Worm (Caenorhabditis elegans) whole organism, L4 larva: ENCODE results near the gene fil-2.

Experiments
- F26F4.8 ChIP-seq: fragments of 200-800 bp; sonication (Bioruptor generic); conservative IDR thresholded peaks from 2 replicates; pipeline ENCODE4 v1.3.6; 2022; ENCODE audit warnings: missing genetic modification characterization, missing compliant biosample characterization
- F37D6.2 ChIP-seq: sonication (generic microtip); optimal IDR thresholded peaks from 2 replicates; lab custom pipeline; 2016; ENCODE audit warnings: mild to moderate bottlenecking, missing genetic modification characterization, missing compliant biosample characterization
- F49E8.2 ChIP-seq: sonication (generic microtip); optimal IDR thresholded peaks from 2 replicates; lab custom pipeline; 2016; ENCODE audit warnings: missing compliant biosample characterization, mild to moderate bottlenecking, missing genetic modification characterization, borderline replicate concordance
- T26A8.4 ChIP-seq: fragments of 200-800 bp; sonication (Bioruptor generic); IDR thresholded peaks from 2 replicates; pipeline ENCODE4 v1.3.6; 2022; ENCODE audit warnings: missing genetic modification characterization, missing compliant biosample characterization
- Y105C5A.15 ChIP-seq: fragments of 200-800 bp; sonication (Bioruptor generic); IDR thresholded peaks from 2 replicates; pipeline ENCODE4 v1.3.6; 2022; ENCODE audit warnings: missing genetic modification characterization, missing compliant biosample characterization
- ZK546.5 ChIP-seq, 2 experiments: sonication (generic microtip); optimal IDR thresholded peaks; 2 replicates each; lab custom pipeline; 2017; ENCODE audit warnings: missing biosample characterization in 2 of 2, missing genetic modification characterization in 2 of 2
- ceh-20 ChIP-seq: fragments of 200-800 bp; sonication (Bioruptor generic); IDR thresholded peaks from 2 replicates; pipeline ENCODE4 v1.3.6; 2022; ENCODE audit warnings: missing genetic modification reagents, missing genetic modification characterization, missing compliant biosample characterization
- ceh-28 ChIP-seq: fragments of 150-350 bp; optimal IDR thresholded peaks from 2 replicates; lab custom pipeline; 2014; ENCODE audit warnings: missing biosample characterization, missing genetic modification reagents, missing genetic modification characterization
- ctbp-1 ChIP-seq: fragments of 200-800 bp; sonication (Bioruptor generic); IDR thresholded peaks from 2 replicates; pipeline ENCODE4 v1.3.6; 2022; ENCODE audit warnings: missing genetic modification reagents, missing genetic modification characterization, missing compliant biosample characterization
- daf-8 ChIP-seq: fragments of 200-800 bp; sonication (Bioruptor generic); IDR thresholded peaks from 2 replicates; pipeline ENCODE4 v1.3.6; 2022; ENCODE audit warnings: missing genetic modification characterization, missing compliant biosample characterization
- dmd-6 ChIP-seq: fragments of 200-800 bp; sonication (Bioruptor generic); IDR thresholded peaks from 2 replicates; pipeline ENCODE4 v1.3.6; 2022; ENCODE audit warnings: missing genetic modification reagents, missing genetic modification characterization, missing compliant biosample characterization
- dmd-9 ChIP-seq: fragments of 200-800 bp; sonication (Bioruptor generic); IDR thresholded peaks from 2 replicates; pipeline ENCODE4 v1.3.6; 2022; ENCODE audit warnings: missing genetic modification reagents, missing genetic modification characterization, missing compliant biosample characterization
- duxl-1 ChIP-seq: sonication (generic microtip); optimal IDR thresholded peaks from 2 replicates; lab custom pipeline; 2016; ENCODE audit warnings: mild to moderate bottlenecking, missing genetic modification characterization, moderate library complexity, missing compliant biosample characterization; ENCODE audit not compliant: poor library complexity
- egl-27 ChIP-seq: sonication (generic microtip); optimal IDR thresholded peaks from 3 replicates; lab custom pipeline; 2017; ENCODE audit warnings: missing biosample characterization, missing genetic modification reagents, missing genetic modification characterization
- hif-1 ChIP-seq, 2 experiments: sonication (generic microtip); optimal IDR thresholded peaks; 2 replicates each; lab custom pipeline; 2016 to 2017; ENCODE audit warnings: missing compliant biosample characterization in 2 of 2, missing genetic modification characterization in 2 of 2, missing genetic modification reagents in 2 of 2, missing genotype in 2 of 2, mild to moderate bottlenecking in 1 of 2
- hlh-30 ChIP-seq: sonication (generic microtip); optimal IDR thresholded peaks from 2 replicates; lab custom pipeline; 2017; ENCODE audit warnings: antibody characterized with exemption, mild to moderate bottlenecking, missing genetic modification characterization, missing compliant biosample characterization; ENCODE audit not compliant: insufficient read depth
- hmg-1.1 ChIP-seq: fragments of 200-800 bp; sonication (Bioruptor generic); IDR thresholded peaks from 2 replicates; pipeline ENCODE4 v1.3.6; 2022; ENCODE audit warnings: missing genetic modification reagents, missing genetic modification characterization, missing compliant biosample characterization
- jun-1 ChIP-seq: fragments of 150-350 bp; optimal IDR thresholded peaks from 2 replicates; lab custom pipeline; 2014; ENCODE audit warnings: missing biosample characterization, missing genetic modification reagents, missing genetic modification characterization
- lin-13 ChIP-seq: fragments of 150-350 bp; optimal IDR thresholded peaks from 2 replicates; lab custom pipeline; 2014; ENCODE audit warnings: missing biosample characterization, missing genetic modification reagents, missing genetic modification characterization
- lin-38 ChIP-seq: fragments of 200-800 bp; sonication (Bioruptor generic); IDR thresholded peaks from 2 replicates; pipeline ENCODE4 v1.3.6; 2022; ENCODE audit warnings: missing genetic modification reagents, missing genetic modification characterization, missing compliant biosample characterization
- madf-5 ChIP-seq, 2 experiments: fragments of 200-800 bp; sonication (Bioruptor generic); IDR thresholded peaks; 2 replicates each; pipeline ENCODE4 v1.3.6; 2022; ENCODE audit warnings: missing compliant biosample characterization in 2 of 2, missing genetic modification characterization in 2 of 2
- mdt-29 ChIP-seq: fragments of 200-800 bp; sonication (Bioruptor generic); IDR thresholded peaks from 2 replicates; pipeline ENCODE4 v1.3.6; 2022; ENCODE audit warnings: missing genetic modification reagents, missing genetic modification characterization, missing compliant biosample characterization
- mxl-2 ChIP-seq: fragments of 200-800 bp; sonication (Bioruptor generic); conservative IDR thresholded peaks from 2 replicates; pipeline ENCODE4 v1.3.6; 2022; ENCODE audit warnings: missing genetic modification reagents, missing genetic modification characterization, missing compliant biosample characterization
- nhr-102 ChIP-seq: sonication (generic microtip); optimal IDR thresholded peaks from 2 replicates; lab custom pipeline; 2016; ENCODE audit warnings: mild to moderate bottlenecking, missing genetic modification characterization, moderate library complexity, missing compliant biosample characterization
- nhr-25 ChIP-seq: sonication (generic microtip); optimal IDR thresholded peaks from 2 replicates; lab custom pipeline; 2017; ENCODE audit warnings: missing genetic modification characterization, mild to moderate bottlenecking, missing compliant biosample characterization, antibody characterized with exemption, moderate library complexity, borderline replicate concordance; ENCODE audit not compliant: insufficient read depth
- nhr-41 ChIP-seq: fragments of 200-800 bp; sonication (Bioruptor generic); IDR thresholded peaks from 2 replicates; pipeline ENCODE4 v1.3.6; 2022; ENCODE audit warnings: missing genetic modification reagents, missing genetic modification characterization, missing compliant biosample characterization
- nhr-42 ChIP-seq: fragments of 200-800 bp; sonication (Bioruptor generic); IDR thresholded peaks from 2 replicates; pipeline ENCODE4 v1.3.6; 2022; ENCODE audit warnings: missing genetic modification characterization, missing compliant biosample characterization
- nhr-6 ChIP-seq: fragments of 150-350 bp; optimal IDR thresholded peaks from 2 replicates; lab custom pipeline; 2014; ENCODE audit warnings: missing biosample characterization, missing genetic modification characterization
- nhr-76 ChIP-seq: fragments of 150-350 bp; optimal IDR thresholded peaks from 2 replicates; lab custom pipeline; 2014; ENCODE audit warnings: missing biosample characterization, missing genetic modification characterization
- pha-4 ChIP-seq, 2 experiments: fragments of 150-350 bp in 1 of 2; fragments of 200-800 bp in 1 of 2; sonication (Bioruptor generic) in 1 of 2; IDR thresholded peaks in 1 of 2; optimal IDR thresholded peaks in 1 of 2; 2 replicates each; pipeline versions ENCODE4 v1.3.6 to Lab custom; 2014 to 2022; ENCODE audit warnings: missing genetic modification characterization in 2 of 2, missing genetic modification reagents in 2 of 2, missing biosample characterization in 1 of 2, missing compliant biosample characterization in 1 of 2
- php-3 ChIP-seq: fragments of 200-800 bp; sonication (Bioruptor generic); IDR thresholded peaks from 2 replicates; pipeline ENCODE4 v1.3.6; 2022; ENCODE audit warnings: missing genetic modification reagents, missing genetic modification characterization, missing compliant biosample characterization
- pqm-1 ChIP-seq: sonication (generic microtip); optimal IDR thresholded peaks from 2 replicates; lab custom pipeline; 2017; ENCODE audit warnings: missing biosample characterization, missing genetic modification characterization
- rbr-2 ChIP-seq: sonication (generic microtip); optimal IDR thresholded peaks from 2 replicates; lab custom pipeline; 2016; ENCODE audit warnings: missing genotype, missing genetic modification characterization, missing compliant biosample characterization
- sdz-12 ChIP-seq: fragments of 200-800 bp; sonication (Bioruptor generic); optimal IDR thresholded peaks from 2 replicates; lab custom pipeline; 2018; ENCODE audit warnings: mild to moderate bottlenecking, missing genetic modification characterization, missing compliant biosample characterization
- set-16 ChIP-seq: fragments of 200-800 bp; sonication (Bioruptor generic); IDR thresholded peaks from 2 replicates; pipeline ENCODE4 v1.3.6; 2022; ENCODE audit warnings: missing genetic modification reagents, missing genetic modification characterization, missing compliant biosample characterization
- skn-1 ChIP-seq: fragments of 150-350 bp; optimal IDR thresholded peaks from 2 replicates; lab custom pipeline; 2014; ENCODE audit warnings: missing biosample characterization, missing genetic modification characterization
- snpc-1.2 ChIP-seq: fragments of 200-800 bp; sonication (Bioruptor generic); IDR thresholded peaks from 2 replicates; pipeline ENCODE4 v1.3.6; 2022; ENCODE audit warnings: missing genetic modification reagents, missing genetic modification characterization, missing compliant biosample characterization
- spr-1 ChIP-seq: sonication (generic microtip); optimal IDR thresholded peaks from 2 replicates; lab custom pipeline; 2016; ENCODE audit warnings: mild to moderate bottlenecking, missing genetic modification characterization, missing compliant biosample characterization
- spr-3 ChIP-seq: fragments of 200-800 bp; sonication (Bioruptor generic); optimal IDR thresholded peaks from 2 replicates; lab custom pipeline; 2018; ENCODE audit warnings: mild to moderate bottlenecking, missing genetic modification characterization, missing compliant biosample characterization
- tra-1 ChIP-seq: fragments of 200-800 bp; sonication (Bioruptor generic); IDR thresholded peaks from 2 replicates; pipeline ENCODE4 v1.3.6; 2022; ENCODE audit warnings: missing genetic modification reagents, missing genetic modification characterization, missing compliant biosample characterization
- unc-130 ChIP-seq: sonication (generic microtip); optimal IDR thresholded peaks from 2 replicates; lab custom pipeline; 2016; ENCODE audit warnings: missing genetic modification reagents, missing genetic modification characterization, missing compliant biosample characterization
- unc-39 ChIP-seq: sonication (generic microtip); optimal IDR thresholded peaks from 2 replicates; lab custom pipeline; 2017; ENCODE audit warnings: missing biosample characterization, missing genetic modification characterization
- unc-62 ChIP-seq, 3 experiments: fragments of 150-350 bp in 1 of 3; sonication (generic microtip); optimal IDR thresholded peaks in 2 of 3; peaks in 1 of 3; 1 replicate in 1 of 3; 2 replicates in 2 of 3; lab custom pipeline; 2014 to 2017; ENCODE audit warnings: missing biosample characterization in 3 of 3, missing genetic modification characterization in 3 of 3, missing genetic modification reagents in 3 of 3, missing genotype in 1 of 3
- vab-7 ChIP-seq: fragments of 200-800 bp; sonication (Bioruptor generic); IDR thresholded peaks from 2 replicates; pipeline ENCODE4 v1.3.6; 2022; ENCODE audit warnings: missing genetic modification reagents, missing genetic modification characterization, missing compliant biosample characterization
- zag-1 ChIP-seq: fragments of 150-350 bp; optimal IDR thresholded peaks from 2 replicates; lab custom pipeline; 2014; ENCODE audit warnings: missing biosample characterization, missing genetic modification characterization
- zfp-2 ChIP-seq: sonication (generic microtip); optimal IDR thresholded peaks from 2 replicates; lab custom pipeline; 2016; ENCODE audit warnings: mild to moderate bottlenecking, missing genetic modification characterization, missing compliant biosample characterization
- zfp-3 ChIP-seq: fragments of 200-800 bp; sonication (Bioruptor generic); conservative IDR thresholded peaks from 2 replicates; pipeline ENCODE4 v1.3.6; 2022; ENCODE audit warnings: missing genetic modification reagents, missing genetic modification characterization, missing compliant biosample characterization
- zip-11 ChIP-seq: fragments of 200-800 bp; sonication (Bioruptor generic); IDR thresholded peaks from 2 replicates; pipeline ENCODE4 v1.3.6; 2022; ENCODE audit warnings: missing genetic modification characterization, missing compliant biosample characterization
- zip-2 ChIP-seq: fragments of 150-350 bp; optimal IDR thresholded peaks from 2 replicates; lab custom pipeline; 2014; ENCODE audit warnings: missing biosample characterization, missing genetic modification characterization

The fil-2 gene

ce11 chrV:6229457-6229949 is 49.3 kb upstream of the fil-2 start (continued):
- peak; percentile 0 for TF ChIP-seq rbr-2 (tag; lab: Kevin White, UChicago)
- peak; percentile 87 for TF ChIP-seq nhr-102 (tag; lab: Kevin White, UChicago)
- TF ChIP-seq lin-38 (GFP tag; lab: Robert Waterston, UW) = no peak
- TF ChIP-seq unc-39 (tag; lab: Kevin White, UChicago) = no peak
- peak; percentile 38; the same call in 1 of the 2 replicates for TF ChIP-seq zfp-3 (GFP tag; lab: Robert Waterston, UW)
- TF ChIP-seq dmd-9 (GFP tag; lab: Robert Waterston, UW) = no peak
- no peak for TF ChIP-seq F26F4.8 (GFP tag; lab: Robert Waterston, UW)
- TF ChIP-seq hif-1 (tag; optimal IDR thresholded peaks at IDR 0.05; lab: Kevin White, UChicago) = peak; percentile 69 to 95
- TF ChIP-seq tra-1 (GFP tag; lab: Robert Waterston, UW) = peak; percentile 91
- no peak; the same call in 1 of the 2 replicates for TF ChIP-seq T26A8.4 (GFP tag; lab: Robert Waterston, UW)
- TF ChIP-seq mdt-29 (GFP tag; lab: Robert Waterston, UW) = no peak
- 0 out of 2 replicates have a peak, but pooled peaks have one; percentile 27 for TF ChIP-seq nhr-42
- peak; percentile 54; the same call in 1 of the 2 replicates for TF ChIP-seq ceh-20
- peak; percentile 87 for TF ChIP-seq dmd-6
- no peak for TF ChIP-seq Y105C5A.15 (GFP tag; lab: Robert Waterston, UW)
- TF ChIP-seq pha-4 (GFP tag; IDR thresholded peaks at IDR 0.05; lab: Robert Waterston, UW) = 0 out of 2 replicates have a peak, but pooled peaks have one; percentile 42
- peak; percentile 66 for TF ChIP-seq pha-4 (tag; optimal IDR thresholded peaks at IDR 0.05; lab: Kevin White, UChicago)
- peak; percentile 56 for TF ChIP-seq jun-1 (tag; lab: Kevin White, UChicago)
- TF ChIP-seq F49E8.2 = no peak
- TF ChIP-seq ZK546.5 (tag; optimal IDR thresholded peaks at IDR 0.05; lab: Kevin White, UChicago) = no peak
- 0 out of 2 replicates have a peak, but pooled peaks have one; percentile 18 for TF ChIP-seq hmg-1.1 (GFP tag; lab: Robert Waterston, UW)
- TF ChIP-seq daf-8 (GFP tag; lab: Robert Waterston, UW) = no peak
- TF ChIP-seq unc-130 (GFP tag; lab: Kevin White, UChicago) = no peak
- peak; percentile 90 for TF ChIP-seq hlh-30
- TF ChIP-seq nhr-41 = no peak
- TF ChIP-seq nhr-76 = peak; percentile 15
- TF ChIP-seq ceh-28 (tag; lab: Kevin White, UChicago) = no peak
- no peak for TF ChIP-seq skn-1 (tag; lab: Kevin White, UChicago)
- no peak for TF ChIP-seq madf-5 (GFP tag; IDR thresholded peaks at IDR 0.05; lab: Robert Waterston, UW)
- TF ChIP-seq set-16 (GFP tag; lab: Robert Waterston, UW) = peak; percentile 30
- no peak for TF ChIP-seq zfp-2 (tag; lab: Kevin White, UChicago)
- no peak for TF ChIP-seq mxl-2 (GFP tag; lab: Robert Waterston, UW)
- no peak for TF ChIP-seq sdz-12
- TF ChIP-seq nhr-25 (tag; lab: Kevin White, UChicago) = peak; percentile 79
- peak; percentile 54 for TF ChIP-seq duxl-1 (tag; lab: Kevin White, UChicago)
- peak; percentile 84 for TF ChIP-seq pqm-1 (tag; lab: Kevin White, UChicago)
- TF ChIP-seq ctbp-1 (GFP tag; lab: Robert Waterston, UW) = peak; percentile 71
- peak in 1 of 2 experiments; percentile 3 for TF ChIP-seq unc-62 (GFP tag; optimal IDR thresholded peaks at IDR 0.05 in 1 of 2; lab: Kevin White, UChicago)
- no peak for TF ChIP-seq unc-62 (tag; optimal IDR thresholded peaks at IDR 0.05; lab: Kevin White, UChicago)
- no peak for TF ChIP-seq vab-7
- no peak for TF ChIP-seq lin-13
- no peak for TF ChIP-seq nhr-6 (tag; lab: Kevin White, UChicago)
- peak; percentile 62; the same call in 1 of the 2 replicates for TF ChIP-seq php-3 (GFP tag; lab: Robert Waterston, UW)
- TF ChIP-seq spr-1 (tag; lab: Kevin White, UChicago) = peak; percentile 22
- no peak for TF ChIP-seq egl-27
- no peak for TF ChIP-seq snpc-1.2
- TF ChIP-seq spr-3 = no peak
- no peak for TF ChIP-seq zip-2 (tag; lab: Kevin White, UChicago)
- TF ChIP-seq zag-1 = no peak
- no peak for TF ChIP-seq zip-11 (GFP tag; lab: Robert Waterston, UW)
- no peak for TF ChIP-seq F37D6.2
